Fruit fly (Drosophila melanogaster) whole organism, embryonic: ENCODE data around the gene Wbp2.

Experiments used
- Asciz ChIP-seq: fragments of 200-800 bp; sonication (Bioruptor generic); optimal IDR thresholded peaks from 2 replicates; lab custom pipeline; 2017; ENCODE audit warnings: missing biosample characterization, mild to moderate bottlenecking, missing genetic modification characterization, missing genetic modification reagents
- Awh ChIP-seq: fragments of 200-800 bp; sonication (Bioruptor generic); IDR thresholded peaks from 2 replicates; pipeline ENCODE4, ENCODE4 v1.3.6; 2022; ENCODE audit warnings: missing biosample characterization, missing genetic modification characterization
- BEAF-32 ChIP-seq: fragments of 200-800 bp; sonication (Bioruptor generic); optimal IDR thresholded peaks from 3 replicates; lab custom pipeline; 2017; ENCODE audit warnings: missing biosample characterization, missing genetic modification characterization, mild to moderate bottlenecking, moderate library complexity, missing genetic modification reagents
- Bteb2 ChIP-seq: fragments of 200-800 bp; sonication (Bioruptor generic); optimal IDR thresholded peaks from 2 replicates; lab custom pipeline; 2016; ENCODE audit warnings: missing biosample characterization, missing genetic modification characterization
- CG1024 ChIP-seq: fragments of 200-800 bp; sonication (Bioruptor generic); IDR thresholded peaks from 2 replicates; pipeline ENCODE4 v1.3.6; 2022; ENCODE audit warnings: missing biosample characterization, missing genetic modification characterization
- CG11093 ChIP-seq: fragments of 200-800 bp; sonication (Bioruptor generic); IDR thresholded peaks from 3 replicates; pipeline ENCODE4 v1.3.6; 2022; ENCODE audit warnings: missing biosample characterization, missing genetic modification characterization
- CG11398 ChIP-seq: fragments of 200-800 bp; sonication (Bioruptor generic); optimal IDR thresholded peaks from 2 replicates; lab custom pipeline; 2016; ENCODE audit warnings: missing biosample characterization, missing genetic modification characterization
- CG12391 ChIP-seq: fragments of 200-800 bp; sonication (Bioruptor generic); optimal IDR thresholded peaks from 3 replicates; lab custom pipeline; 2018; ENCODE audit warnings: missing biosample characterization, mild to moderate bottlenecking, missing genetic modification characterization, moderate library complexity
- CG16815 ChIP-seq: fragments of 200-800 bp; sonication (Bioruptor generic); optimal IDR thresholded peaks from 3 replicates; lab custom pipeline; 2017; ENCODE audit warnings: missing biosample characterization, mild to moderate bottlenecking, missing genetic modification characterization
- CG17829 ChIP-seq: fragments of 200-800 bp; optimal IDR thresholded peaks from 2 replicates; lab custom pipeline; 2019; ENCODE audit warnings: missing biosample characterization, mild to moderate bottlenecking, missing genetic modification characterization, moderate library complexity
- CG17912 ChIP-seq: fragments of 200-800 bp; sonication (Bioruptor generic); optimal IDR thresholded peaks from 2 replicates; lab custom pipeline; 2018; ENCODE audit warnings: missing biosample characterization, mild to moderate bottlenecking, missing genetic modification characterization
- CG1792 ChIP-seq: fragments of 200-800 bp; sonication (Bioruptor generic); optimal IDR thresholded peaks from 2 replicates; lab custom pipeline; 2016; ENCODE audit warnings: missing biosample characterization, missing genetic modification characterization
- CG2120 ChIP-seq: fragments of 200-800 bp; sonication (Bioruptor generic); optimal IDR thresholded peaks from 3 replicates; lab custom pipeline; 2016; ENCODE audit warnings: missing biosample characterization, missing genetic modification characterization
- CG2199 ChIP-seq: fragments of 200-800 bp; sonication (Bioruptor generic); IDR thresholded peaks from 3 replicates; pipeline ENCODE4 v1.3.6; 2022; ENCODE audit warnings: missing biosample characterization, missing genetic modification characterization
- CG30020 ChIP-seq: fragments of 200-800 bp; optimal IDR thresholded peaks from 2 replicates; lab custom pipeline; 2019; ENCODE audit warnings: missing biosample characterization, mild to moderate bottlenecking, missing genetic modification characterization, moderate library complexity
- CG3065 ChIP-seq: fragments of 200-800 bp; sonication (Bioruptor generic); optimal IDR thresholded peaks from 2 replicates; lab custom pipeline; 2016; ENCODE audit warnings: missing biosample characterization, missing genetic modification characterization
- CG33213 ChIP-seq: fragments of 200-800 bp; sonication (Bioruptor generic); optimal IDR thresholded peaks from 3 replicates; lab custom pipeline; 2016; ENCODE audit warnings: missing biosample characterization, missing genetic modification characterization
- CG34422 ChIP-seq: fragments of 200-800 bp; sonication (Bioruptor generic); IDR thresholded peaks from 3 replicates; pipeline ENCODE4 v1.3.6; 2022; ENCODE audit warnings: missing biosample characterization, missing genetic modification characterization
- CG5245 ChIP-seq: fragments of 200-800 bp; sonication (Bioruptor generic); optimal IDR thresholded peaks from 3 replicates; lab custom pipeline; 2016; ENCODE audit warnings: missing biosample characterization, missing genetic modification characterization
- CG6654 ChIP-seq: fragments of 200-800 bp; sonication (Bioruptor generic); optimal IDR thresholded peaks from 2 replicates; lab custom pipeline; 2017; ENCODE audit warnings: missing biosample characterization, mild to moderate bottlenecking, missing genetic modification characterization
- CG6813 ChIP-seq: fragments of 200-800 bp; sonication (Bioruptor generic); optimal IDR thresholded peaks from 2 replicates; lab custom pipeline; 2017; ENCODE audit warnings: missing biosample characterization, missing genetic modification characterization, mild to moderate bottlenecking, moderate library complexity, missing genetic modification reagents
- CG7357 ChIP-seq: fragments of 200-800 bp; sonication (Bioruptor generic); IDR thresholded peaks from 3 replicates; pipeline ENCODE4 v1.3.6; 2022; ENCODE audit warnings: missing biosample characterization, missing genetic modification characterization
- CG7786 ChIP-seq: fragments of 200-800 bp; sonication (Bioruptor generic); optimal IDR thresholded peaks from 2 replicates; lab custom pipeline; 2016; ENCODE audit warnings: missing biosample characterization, missing genetic modification characterization
- CG7928 ChIP-seq: fragments of 200-800 bp; sonication (Bioruptor generic); optimal IDR thresholded peaks from 2 replicates; lab custom pipeline; 2017; ENCODE audit warnings: missing biosample characterization, mild to moderate bottlenecking, missing genetic modification characterization
- CG8765 ChIP-seq: fragments of 200-800 bp; sonication (Bioruptor generic); IDR thresholded peaks from 2 replicates; pipeline ENCODE4 v1.3.6; 2022; ENCODE audit warnings: missing biosample characterization, missing genetic modification characterization
- Dp ChIP-seq: fragments of 200-800 bp; sonication (Bioruptor generic); optimal IDR thresholded peaks from 2 replicates; lab custom pipeline; 2018; ENCODE audit warnings: missing biosample characterization, mild to moderate bottlenecking, missing genetic modification characterization, moderate library complexity
- Fer2 ChIP-seq: fragments of 200-800 bp; sonication (Bioruptor generic); optimal IDR thresholded peaks from 2 replicates; lab custom pipeline; 2018; ENCODE audit warnings: missing biosample characterization, mild to moderate bottlenecking, missing genetic modification characterization, moderate library complexity
- HLHmδ ChIP-seq: fragments of 200-800 bp; sonication (Bioruptor generic); optimal IDR thresholded peaks from 2 replicates; lab custom pipeline; 2018; ENCODE audit warnings: missing biosample characterization, mild to moderate bottlenecking, missing genetic modification characterization, moderate library complexity
- Hr51 ChIP-seq, 2 experiments: fragments of 200-800 bp; sonication (Bioruptor generic); optimal IDR thresholded peaks; 2 replicates in 1 of 2; 3 replicates in 1 of 2; lab custom pipeline; 2016 to 2018; ENCODE audit warnings: missing biosample characterization in 2 of 2, missing genetic modification characterization in 2 of 2, mild to moderate bottlenecking in 1 of 2, moderate library complexity in 1 of 2
- NC2β ChIP-seq: fragments of 200-800 bp; sonication (Bioruptor generic); optimal IDR thresholded peaks from 2 replicates; lab custom pipeline; 2016; ENCODE audit warnings: missing biosample characterization, missing genetic modification characterization
- Poxn ChIP-seq: fragments of 200-800 bp; sonication (Bioruptor generic); IDR thresholded peaks from 2 replicates; pipeline ENCODE4 v1.3.6; 2022; ENCODE audit warnings: missing biosample characterization, missing genetic modification characterization
- Stat92E ChIP-seq, 3 experiments: fragments of >200 bp in 2 of 3; fragments of 200-800 bp in 1 of 3; sonication (Bioruptor generic) in 1 of 3; optimal IDR thresholded peaks; 2 replicates each; lab custom pipeline; 2017 to 2019; ENCODE audit warnings: missing biosample characterization in 3 of 3, missing genetic modification characterization in 3 of 3, mild to moderate bottlenecking in 1 of 3, moderate library complexity in 1 of 3
- Usf ChIP-seq: fragments of 200-800 bp; sonication (Bioruptor generic); optimal IDR thresholded peaks from 2 replicates; lab custom pipeline; 2017; ENCODE audit warnings: missing genotype, missing biosample characterization, missing genetic modification characterization
- al ChIP-seq: fragments of 200-800 bp; sonication (Bioruptor generic); IDR thresholded peaks from 2 replicates; pipeline ENCODE4 v1.3.6; 2022; ENCODE audit warnings: missing biosample characterization, missing genetic modification characterization
- aop ChIP-seq: fragments of 200-800 bp; sonication (Bioruptor generic); IDR thresholded peaks from 2 replicates; pipeline ENCODE4 v1.3.6; 2022; ENCODE audit warnings: missing biosample characterization, missing genetic modification characterization
- crp ChIP-seq, 2 experiments: fragments of 200-800 bp; sonication (Bioruptor generic); optimal IDR thresholded peaks; 2 replicates in 1 of 2; 3 replicates in 1 of 2; lab custom pipeline; 2017; ENCODE audit warnings: missing biosample characterization in 2 of 2, missing genetic modification characterization in 2 of 2, mild to moderate bottlenecking in 1 of 2, moderate library complexity in 1 of 2
- ems ChIP-seq: fragments of 200-800 bp; sonication (Bioruptor generic); optimal IDR thresholded peaks from 3 replicates; lab custom pipeline; 2016; ENCODE audit warnings: missing biosample characterization, missing genetic modification characterization
- gro ChIP-seq: fragments of 200-800 bp; sonication (Bioruptor generic); optimal IDR thresholded peaks from 2 replicates; lab custom pipeline; 2016; ENCODE audit warnings: missing biosample characterization, missing genetic modification characterization
- gsb ChIP-seq: fragments of 200-800 bp; sonication (Bioruptor generic); IDR thresholded peaks from 2 replicates; pipeline ENCODE4 v1.3.6; 2022; ENCODE audit warnings: missing biosample characterization, missing genetic modification characterization
- gsb-n ChIP-seq: fragments of 200-800 bp; sonication (Bioruptor generic); optimal IDR thresholded peaks from 3 replicates; lab custom pipeline; 2018; ENCODE audit warnings: missing biosample characterization, mild to moderate bottlenecking, missing genetic modification characterization
- hth ChIP-seq: fragments of >200 bp; optimal IDR thresholded peaks from 2 replicates; lab custom pipeline; 2017; ENCODE audit warnings: inconsistent platforms
- pho ChIP-seq: fragments of 200-800 bp; sonication (Bioruptor generic); optimal IDR thresholded peaks from 2 replicates; lab custom pipeline; 2016; ENCODE audit warnings: missing biosample characterization, missing genetic modification characterization
- pita ChIP-seq: fragments of 200-800 bp; sonication (Bioruptor generic); optimal IDR thresholded peaks from 2 replicates; lab custom pipeline; 2017; ENCODE audit warnings: missing biosample characterization, mild to moderate bottlenecking, missing genetic modification characterization
- repo ChIP-seq: fragments of 200-800 bp; sonication (Bioruptor generic); optimal IDR thresholded peaks from 2 replicates; lab custom pipeline; 2016; ENCODE audit warnings: missing biosample characterization, missing genetic modification characterization
- sc ChIP-seq, 3 experiments: fragments of >200 bp in 2 of 3; fragments of 200-800 bp in 1 of 3; sonication (Bioruptor generic) in 1 of 3; optimal IDR thresholded peaks; 2 replicates in 2 of 3; 3 replicates in 1 of 3; lab custom pipeline; 2017; ENCODE audit warnings: mild to moderate bottlenecking in 1 of 3, missing biosample characterization in 1 of 3, missing genetic modification characterization in 1 of 3, missing genetic modification reagents in 1 of 3
- sd ChIP-seq: fragments of 200-800 bp; sonication (Bioruptor generic); optimal IDR thresholded peaks from 3 replicates; lab custom pipeline; 2018; ENCODE audit warnings: missing biosample characterization, mild to moderate bottlenecking, missing genetic modification characterization, moderate library complexity
- stc ChIP-seq: fragments of 200-800 bp; sonication (Bioruptor generic); IDR thresholded peaks from 2 replicates; pipeline ENCODE4 v1.3.6; 2022; ENCODE audit warnings: missing biosample characterization, missing genetic modification characterization
- tgo ChIP-seq: fragments of 200-800 bp; sonication (Bioruptor generic); IDR thresholded peaks from 3 replicates; pipeline ENCODE4 v1.3.6; 2022; ENCODE audit warnings: missing biosample characterization, missing genetic modification characterization
- zf30C ChIP-seq: fragments of 200-800 bp; sonication (Bioruptor generic); optimal IDR thresholded peaks from 3 replicates; lab custom pipeline; 2018; ENCODE audit warnings: missing biosample characterization, mild to moderate bottlenecking, missing genetic modification characterization

The Wbp2 gene

dm6 chr3L:12835511-12836479 is 14.2 kb upstream of the Wbp2 start (continued):
- TF ChIP-seq Asciz (no peak), CG12391 (no peak), CG1792 (no peak), CG6654 (peak; percentile 98), Poxn (GFP tag; lab: Robert Waterston, UW) (no peak), Hr51 (GFP tag; optimal IDR thresholded peaks at IDR 0.05; lab: Kevin White, UChicago) (no peak), CG1024 (no peak), Awh (GFP tag; lab: Robert Waterston, UW) (0 out of 2 replicates have a peak, but pooled peaks have one; percentile 16), zf30C (GFP tag; lab: Kevin White, UChicago) (no peak), CG2199 (GFP tag; lab: Robert Waterston, UW) (peak; percentile 53; the same call in 1 of the 3 replicates), crp (GFP tag; optimal IDR thresholded peaks at IDR 0.05; lab: Kevin White, UChicago) (no peak), CG17912 (GFP tag; lab: Kevin White, UChicago) (no peak), CG11093 (GFP tag; lab: Robert Waterston, UW) (no peak), hth (lab: Kevin White, UChicago) (no peak), CG7357 (GFP tag; lab: Robert Waterston, UW) (no peak), HLHmδ (no peak), Fer2 (tag; lab: Kevin White, UChicago) (no peak), gro (GFP tag; lab: Kevin White, UChicago) (peak; percentile 7), al (GFP tag; lab: Robert Waterston, UW) (no peak), CG11398 (GFP tag; lab: Kevin White, UChicago) (no peak), repo (GFP tag; lab: Kevin White, UChicago) (no peak), CG8765 (GFP tag; lab: Robert Waterston, UW) (no peak), CG33213 (GFP tag; lab: Kevin White, UChicago) (no peak), NC2β (GFP tag; lab: Kevin White, UChicago) (no peak), gsb-n (tag; lab: Kevin White, UChicago) (no peak), BEAF-32 (GFP tag; lab: Kevin White, UChicago) (no peak), CG34422 (GFP tag; lab: Robert Waterston, UW) (no peak), pho (GFP tag; lab: Kevin White, UChicago) (no peak), Bteb2 (GFP tag; lab: Kevin White, UChicago) (no peak), CG3065 (GFP tag; lab: Kevin White, UChicago) (no peak), aop (GFP tag; lab: Robert Waterston, UW) (no peak), pita (peak; percentile 23), Dp (GFP tag; lab: Kevin White, UChicago) (no peak), CG16815 (no peak), stc (GFP tag; lab: Robert Waterston, UW) (no peak), CG17829 (tag; lab: Kevin White, UChicago) (no peak), CG5245 (GFP tag; lab: Kevin White, UChicago) (no peak), CG6813 (peak; percentile 31), ems (GFP tag; lab: Kevin White, UChicago) (no peak), sc (optimal IDR thresholded peaks at IDR 0.05; lab: Kevin White, UChicago) (no peak), sc (GFP tag; optimal IDR thresholded peaks at IDR 0.05; lab: Kevin White, UChicago) (no peak), gsb (GFP tag; lab: Robert Waterston, UW) (no peak), CG7928 (no peak), tgo (GFP tag; lab: Robert Waterston, UW) (no peak), Usf (no peak), CG7786 (GFP tag; lab: Kevin White, UChicago) (no peak), sd (tag; lab: Kevin White, UChicago) (peak; percentile 76), Stat92E (GFP tag; optimal IDR thresholded peaks at IDR 0.05; lab: Kevin White, UChicago) (no peak), CG2120 (GFP tag; lab: Kevin White, UChicago) (no peak), CG30020 (tag; lab: Kevin White, UChicago) (no peak)
